Fruit fly (Drosophila melanogaster): Measurements from ENCODE around the gene Alg13.
A peak's percentile ranks its signal among the peaks of the same experiment; 100 is the strongest.

Gene Alg13

DNA sequence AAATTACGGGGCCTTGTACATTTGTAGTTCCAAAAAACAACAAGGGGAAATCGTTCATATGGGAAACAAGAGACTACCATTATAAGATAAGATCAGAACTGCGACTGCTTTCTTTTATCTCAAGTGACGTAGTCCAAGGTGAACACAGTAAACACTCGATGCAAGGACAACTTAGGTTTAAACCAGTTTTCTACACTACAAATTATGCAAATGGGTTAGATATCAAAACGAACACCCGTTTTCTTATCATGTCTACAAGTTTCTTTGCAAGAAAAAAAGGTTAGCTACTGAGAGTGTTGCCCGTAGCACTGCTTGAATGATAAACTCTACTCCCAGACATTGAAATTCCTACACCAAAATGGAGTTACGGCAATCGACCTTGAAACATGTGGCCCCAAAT, 14.2 kb downstream of the Alg13 start (continued):
- TF ChIP-seq CG8765 (GFP tag; IDR thresholded peaks at IDR 0.05), result 0 out of 2 replicates have a peak, but pooled peaks have one; percentile 21
- TF ChIP-seq CG4328 (GFP tag; optimal IDR thresholded peaks at IDR 0.05), result no peak
- TF ChIP-seq CG18476 (GFP tag; optimal IDR thresholded peaks at IDR 0.05), result no peak
- TF ChIP-seq sisA (GFP tag; IDR thresholded peaks at IDR 0.05), result peak; percentile 79
- TF ChIP-seq bcd (GFP tag; optimal IDR thresholded peaks at IDR 0.05), result peak; percentile 49
- no peak for TF ChIP-seq Dll (GFP tag; IDR thresholded peaks at IDR 0.05; ENCODE audit: partially characterized antibody)
- no peak for TF ChIP-seq Lpt (GFP tag; optimal IDR thresholded peaks at IDR 0.05)
- peak; percentile 75 for TF ChIP-seq chm (GFP tag; IDR thresholded peaks at IDR 0.05)
- peak; percentile 63; the same call in 1 of the 3 replicates for TF ChIP-seq H15 (GFP tag; IDR thresholded peaks at IDR 0.05)
- peak; percentile 53 for TF ChIP-seq caup (GFP tag; optimal IDR thresholded peaks at IDR 0.05; ENCODE audit: severe bottlenecking)
- no peak for TF ChIP-seq Hr78 (GFP tag; optimal IDR thresholded peaks at IDR 0.05)
- no peak for TF ChIP-seq B-H2 (GFP tag; optimal IDR thresholded peaks at IDR 0.05)
- peak; percentile 65 for TF ChIP-seq CG12219 (GFP tag; optimal IDR thresholded peaks at IDR 0.05)
- no peak for TF ChIP-seq CkIIα-i1 (GFP tag; IDR thresholded peaks at IDR 0.05)
- TF ChIP-seq Tbp (GFP tag; optimal IDR thresholded peaks at IDR 0.05), result no peak
- peak; percentile 32 for TF ChIP-seq NC2β (GFP tag; optimal IDR thresholded peaks at IDR 0.05)
- peak; percentile 25 for TF ChIP-seq CG8290 (GFP tag; optimal IDR thresholded peaks at IDR 0.05)
- peak in 1 of 2 experiments; percentile 84 for TF ChIP-seq CG8290 (tag; optimal IDR thresholded peaks at IDR 0.05)
- TF ChIP-seq CG7745 (tag; optimal IDR thresholded peaks at IDR 0.05), result no peak
- TF ChIP-seq CG3163 (GFP tag; optimal IDR thresholded peaks at IDR 0.05), result no peak
- no peak for TF ChIP-seq CrebB (tag; optimal IDR thresholded peaks at IDR 0.05)
- no peak for TF ChIP-seq stwl (tag; optimal IDR thresholded peaks at IDR 0.05)
- peak; percentile 42 for TF ChIP-seq ewg (GFP tag; optimal IDR thresholded peaks at IDR 0.05)
- TF ChIP-seq Doc2 (GFP tag; IDR thresholded peaks at IDR 0.05), result no peak
- peak; percentile 58 for TF ChIP-seq CG8924 (tag; optimal IDR thresholded peaks at IDR 0.05)
- TF ChIP-seq crp (GFP tag; optimal IDR thresholded peaks at IDR 0.05), result no peak
- TF ChIP-seq CG11560 (tag; IDR thresholded peaks at IDR 0.05), result 0 out of 3 replicates have a peak, but pooled peaks have one; percentile 37
- TF ChIP-seq CG18619 (GFP tag; optimal IDR thresholded peaks at IDR 0.05), result peak; percentile 3
- no peak for TF ChIP-seq Hand (GFP tag; optimal IDR thresholded peaks at IDR 0.05)
- TF ChIP-seq Dbx (GFP tag; IDR thresholded peaks at IDR 0.05), result peak; percentile 68; the same call in 2 of the 3 replicates
- TF ChIP-seq CG5245 (GFP tag; optimal IDR thresholded peaks at IDR 0.05), result peak; percentile 26
- peak; percentile 59 for TF ChIP-seq PHDP (tag; optimal IDR thresholded peaks at IDR 0.05)
- TF ChIP-seq ci (GFP tag; IDR thresholded peaks at IDR 0.05), result peak; percentile 81
- TF ChIP-seq p53 (GFP tag; optimal IDR thresholded peaks at IDR 0.05), result no peak
- peak in 1 of 3 experiments; percentile 34 for TF ChIP-seq lola (GFP tag; optimal IDR thresholded peaks at IDR 0.05)
- TF ChIP-seq wor (GFP tag; IDR thresholded peaks at IDR 0.05), result no peak
- TF ChIP-seq bsh (GFP tag; optimal IDR thresholded peaks at IDR 0.05), result peak in 1 of 2 experiments; percentile 74
- peak; percentile 51; the same call in 1 of the 2 replicates for TF ChIP-seq CG14014 (GFP tag; IDR thresholded peaks at IDR 0.05)
- peak; percentile 29 for TF ChIP-seq twi (tag; optimal IDR thresholded peaks at IDR 0.05)
- TF ChIP-seq cato (GFP tag; optimal IDR thresholded peaks at IDR 0.05; ENCODE audit: borderline replicate concordance), result peak; percentile 42
- no peak for TF ChIP-seq Dip2 (GFP tag; IDR thresholded peaks at IDR 0.05)
- no peak for TF ChIP-seq sqz (GFP tag; optimal IDR thresholded peaks at IDR 0.05)
- TF ChIP-seq esg (GFP tag; conservative IDR thresholded peaks at IDR 0.05), result peak; percentile 44; the same call in 1 of the 2 replicates
- TF ChIP-seq cwo (GFP tag; optimal IDR thresholded peaks at IDR 0.05), result no peak
- TF ChIP-seq CG1602 (GFP tag; optimal IDR thresholded peaks at IDR 0.05), result peak; percentile 57
- TF ChIP-seq sna (GFP tag; IDR thresholded peaks at IDR 0.05; ENCODE audit: partially characterized antibody), result no peak
- peak; percentile 87 for TF ChIP-seq ken (GFP tag; IDR thresholded peaks at IDR 0.05)
- TF ChIP-seq eyg (GFP tag; optimal IDR thresholded peaks at IDR 0.05), result no peak
- no peak for TF ChIP-seq CG11504 (tag; optimal IDR thresholded peaks at IDR 0.05)
- peak; percentile 57 for TF ChIP-seq mam (GFP tag; optimal IDR thresholded peaks at IDR 0.05)
